Fruit fly (Drosophila melanogaster) whole organism, embryonic: ENCODE results near the gene CG11912.

ENCODE experiments used
- B-H2 ChIP-seq: fragments of 200-800 bp; sonication (Bioruptor generic); optimal IDR thresholded peaks from 2 replicates; lab custom pipeline; 2018; ENCODE audit warnings: missing biosample characterization, mild to moderate bottlenecking, missing genetic modification characterization
- CG12299 ChIP-seq: fragments of 200-800 bp; sonication (Bioruptor generic); optimal IDR thresholded peaks from 2 replicates; lab custom pipeline; 2018; ENCODE audit warnings: missing biosample characterization, mild to moderate bottlenecking, missing genetic modification characterization
- CG14860 ChIP-seq: fragments of 200-800 bp; sonication (Bioruptor generic); IDR thresholded peaks from 3 replicates; pipeline ENCODE4 v1.3.6; 2022; ENCODE audit warnings: missing biosample characterization, missing genetic modification characterization; ENCODE audit not compliant: partially characterized antibody
- CG16779 ChIP-seq: fragments of 200-800 bp; sonication (Bioruptor generic); IDR thresholded peaks from 2 replicates; pipeline ENCODE4 v1.3.6; 2022; ENCODE audit warnings: missing biosample characterization, missing genetic modification characterization
- CG16813 ChIP-seq: fragments of 200-800 bp; sonication (Bioruptor generic); IDR thresholded peaks from 3 replicates; pipeline ENCODE4 v1.3.6; 2022; ENCODE audit warnings: missing biosample characterization, missing genetic modification characterization; ENCODE audit not compliant: partially characterized antibody
- CG17829 ChIP-seq: fragments of 200-800 bp; optimal IDR thresholded peaks from 2 replicates; lab custom pipeline; 2019; ENCODE audit warnings: missing biosample characterization, mild to moderate bottlenecking, missing genetic modification characterization, moderate library complexity
- CG18011 ChIP-seq: fragments of 200-800 bp; sonication (Bioruptor generic); optimal IDR thresholded peaks from 2 replicates; lab custom pipeline; 2017; ENCODE audit warnings: missing biosample characterization, missing genetic modification characterization, mild to moderate bottlenecking, moderate library complexity, missing genotype
- CG18764 ChIP-seq: fragments of 200-800 bp; sonication (Bioruptor generic); optimal IDR thresholded peaks from 3 replicates; lab custom pipeline; 2016; ENCODE audit warnings: missing biosample characterization, missing genetic modification characterization
- CG2120 ChIP-seq: fragments of 200-800 bp; sonication (Bioruptor generic); optimal IDR thresholded peaks from 3 replicates; lab custom pipeline; 2016; ENCODE audit warnings: missing biosample characterization, missing genetic modification characterization
- CG2875 ChIP-seq: fragments of 200-800 bp; sonication (Bioruptor generic); optimal IDR thresholded peaks from 2 replicates; lab custom pipeline; 2017; ENCODE audit warnings: missing biosample characterization, mild to moderate bottlenecking, missing genetic modification characterization, missing genetic modification reagents
- CG31388 ChIP-seq: fragments of 200-800 bp; sonication (Bioruptor generic); optimal IDR thresholded peaks from 2 replicates; lab custom pipeline; 2016; ENCODE audit warnings: missing biosample characterization, missing genetic modification characterization
- CG3847 ChIP-seq: fragments of 200-800 bp; sonication (Bioruptor generic); IDR thresholded peaks from 2 replicates; pipeline ENCODE4 v1.3.6; 2022; ENCODE audit warnings: missing biosample characterization, missing genetic modification characterization
- CG4282 ChIP-seq: fragments of 200-800 bp; sonication (Bioruptor generic); optimal IDR thresholded peaks from 2 replicates; lab custom pipeline; 2016; ENCODE audit warnings: missing biosample characterization, missing genetic modification characterization
- CG4404 ChIP-seq: fragments of 200-800 bp; sonication (Bioruptor generic); IDR thresholded peaks from 2 replicates; pipeline ENCODE4 v1.3.6; 2022; ENCODE audit warnings: missing biosample characterization, missing genetic modification characterization
- CG7357 ChIP-seq: fragments of 200-800 bp; sonication (Bioruptor generic); IDR thresholded peaks from 3 replicates; pipeline ENCODE4 v1.3.6; 2022; ENCODE audit warnings: missing biosample characterization, missing genetic modification characterization
- CG7372 ChIP-seq: fragments of 200-800 bp; sonication (Bioruptor generic); IDR thresholded peaks from 2 replicates; pipeline ENCODE4 v1.3.6; 2022; ENCODE audit warnings: missing biosample characterization, missing genetic modification characterization
- CG7963 ChIP-seq: fragments of 200-800 bp; sonication (Bioruptor generic); IDR thresholded peaks from 3 replicates; pipeline ENCODE4 v1.3.6; 2022; ENCODE audit warnings: missing biosample characterization, missing genetic modification characterization; ENCODE audit not compliant: partially characterized antibody
- CG9727 ChIP-seq: fragments of 200-800 bp; sonication (Bioruptor generic); optimal IDR thresholded peaks from 3 replicates; lab custom pipeline; 2017; ENCODE audit warnings: missing biosample characterization, mild to moderate bottlenecking, missing genetic modification characterization
- CHES-1-like ChIP-seq: fragments of 200-800 bp; sonication (Bioruptor generic); optimal IDR thresholded peaks from 2 replicates; lab custom pipeline; 2016; ENCODE audit warnings: missing biosample characterization, missing genetic modification characterization
- Drgx ChIP-seq: fragments of 200-800 bp; sonication (Bioruptor generic); IDR thresholded peaks from 2 replicates; pipeline ENCODE4 v1.3.6; 2022; ENCODE audit warnings: missing biosample characterization, missing genetic modification characterization
- Elba2 ChIP-seq: fragments of 200-800 bp; sonication (Bioruptor generic); optimal IDR thresholded peaks from 3 replicates; lab custom pipeline; 2016; ENCODE audit warnings: missing biosample characterization, missing genetic modification characterization
- Mes4 ChIP-seq: fragments of 200-800 bp; sonication (Bioruptor generic); optimal IDR thresholded peaks from 2 replicates; lab custom pipeline; 2016; ENCODE audit warnings: missing biosample characterization, missing genetic modification characterization
- Myb ChIP-seq: fragments of 200-800 bp; sonication (Bioruptor generic); optimal IDR thresholded peaks from 2 replicates; lab custom pipeline; 2016; ENCODE audit warnings: missing biosample characterization, missing genetic modification characterization
- PHDP ChIP-seq: fragments of 200-800 bp; sonication (Bioruptor generic); optimal IDR thresholded peaks from 3 replicates; lab custom pipeline; 2018; ENCODE audit warnings: missing biosample characterization, mild to moderate bottlenecking, missing genetic modification characterization, moderate library complexity
- Taf1 ChIP-seq: fragments of 200-800 bp; sonication (Bioruptor generic); IDR thresholded peaks from 2 replicates; pipeline ENCODE4 v1.3.6; 2022; ENCODE audit warnings: missing biosample characterization, missing genetic modification characterization
- Usf ChIP-seq: fragments of 200-800 bp; sonication (Bioruptor generic); optimal IDR thresholded peaks from 2 replicates; lab custom pipeline; 2017; ENCODE audit warnings: missing genotype, missing biosample characterization, missing genetic modification characterization
- Xrp1 ChIP-seq: fragments of 200-800 bp; sonication (Bioruptor generic); IDR thresholded peaks from 2 replicates; pipeline ENCODE4 v1.3.6; 2022; ENCODE audit warnings: missing biosample characterization, missing genetic modification characterization
- amos ChIP-seq: fragments of 200-800 bp; sonication (Bioruptor generic); IDR thresholded peaks from 2 replicates; pipeline ENCODE4 v1.3.6; 2022; ENCODE audit warnings: missing biosample characterization, missing genetic modification characterization; ENCODE audit not compliant: partially characterized antibody
- chif ChIP-seq, 2 experiments: fragments of 200-800 bp; sonication (Bioruptor generic); optimal IDR thresholded peaks; 3 replicates each; lab custom pipeline; 2016; ENCODE audit warnings: missing biosample characterization in 2 of 2, missing genetic modification characterization in 2 of 2
- fru ChIP-seq: fragments of >200 bp; optimal IDR thresholded peaks from 2 replicates; lab custom pipeline; 2017
- hb ChIP-seq: fragments of 200-800 bp; sonication (Bioruptor generic); IDR thresholded peaks from 3 replicates; pipeline ENCODE4 v1.3.6; 2022; ENCODE audit warnings: missing biosample characterization, missing genetic modification characterization; ENCODE audit not compliant: partially characterized antibody
- ken ChIP-seq: fragments of 200-800 bp; sonication (Bioruptor generic); IDR thresholded peaks from 3 replicates; pipeline ENCODE4 v1.3.6; 2022; ENCODE audit warnings: missing biosample characterization, missing genetic modification characterization
- knrl ChIP-seq: fragments of 200-800 bp; sonication (Bioruptor generic); IDR thresholded peaks from 3 replicates; pipeline ENCODE4 v1.3.6; 2022; ENCODE audit warnings: missing biosample characterization, missing genetic modification characterization; ENCODE audit not compliant: partially characterized antibody
- nom ChIP-seq: fragments of 200-800 bp; sonication (Bioruptor generic); optimal IDR thresholded peaks from 2 replicates; lab custom pipeline; 2017; ENCODE audit warnings: missing biosample characterization, missing genetic modification characterization, mild to moderate bottlenecking, moderate library complexity, missing genetic modification reagents
- odd ChIP-seq: fragments of 200-800 bp; sonication (Bioruptor generic); optimal IDR thresholded peaks from 2 replicates; lab custom pipeline; 2017; ENCODE audit warnings: missing biosample characterization, mild to moderate bottlenecking, missing genetic modification characterization
- schlank ChIP-seq: fragments of 200-800 bp; sonication (Bioruptor generic); optimal IDR thresholded peaks from 2 replicates; lab custom pipeline; 2018; ENCODE audit warnings: missing biosample characterization, mild to moderate bottlenecking, missing genetic modification characterization
- sens-2 ChIP-seq: fragments of 200-800 bp; sonication (Bioruptor generic); IDR thresholded peaks from 2 replicates; pipeline ENCODE4 v1.3.6; 2022; ENCODE audit warnings: missing biosample characterization, missing genetic modification characterization
- shn ChIP-seq: fragments of 200-800 bp; sonication (Bioruptor generic); optimal IDR thresholded peaks from 3 replicates; lab custom pipeline; 2016; ENCODE audit warnings: missing biosample characterization, missing genetic modification characterization
- slp2 ChIP-seq: fragments of 200-800 bp; sonication (Bioruptor generic); optimal IDR thresholded peaks from 2 replicates; lab custom pipeline; 2016; ENCODE audit warnings: missing biosample characterization, missing genetic modification characterization
- sna ChIP-seq: fragments of 200-800 bp; sonication (Bioruptor generic); IDR thresholded peaks from 2 replicates; pipeline ENCODE4 v1.3.6; 2022; ENCODE audit warnings: missing biosample characterization, missing genetic modification characterization; ENCODE audit not compliant: partially characterized antibody
- ssp ChIP-seq: fragments of 200-800 bp; sonication (Bioruptor generic); IDR thresholded peaks from 2 replicates; pipeline ENCODE4 v1.3.6; 2022; ENCODE audit warnings: missing biosample characterization, missing genetic modification characterization
- sug ChIP-seq: fragments of 200-800 bp; optimal IDR thresholded peaks from 2 replicates; lab custom pipeline; 2019; ENCODE audit warnings: missing biosample characterization, mild to moderate bottlenecking, missing genetic modification characterization, moderate library complexity
- tin ChIP-seq: fragments of 200-800 bp; sonication (Bioruptor generic); optimal IDR thresholded peaks from 3 replicates; lab custom pipeline; 2016; ENCODE audit warnings: missing biosample characterization, missing genetic modification characterization
- twi ChIP-seq: fragments of 200-800 bp; optimal IDR thresholded peaks from 2 replicates; lab custom pipeline; 2019; ENCODE audit warnings: missing biosample characterization, mild to moderate bottlenecking, missing genetic modification characterization, moderate library complexity
- unc-4 ChIP-seq: fragments of 200-800 bp; sonication (Bioruptor generic); IDR thresholded peaks from 2 replicates; pipeline ENCODE4 v1.3.6; 2022; ENCODE audit warnings: missing biosample characterization, missing genetic modification characterization; ENCODE audit not compliant: partially characterized antibody
- wdn ChIP-seq: fragments of 200-800 bp; sonication (Bioruptor generic); IDR thresholded peaks from 2 replicates; pipeline ENCODE4 v1.3.6; 2022; ENCODE audit warnings: missing biosample characterization, missing genetic modification characterization
- yki ChIP-seq: fragments of >200 bp; optimal IDR thresholded peaks from 3 replicates; lab custom pipeline; 2018
- zen ChIP-seq: fragments of 200-800 bp; sonication (Bioruptor generic); optimal IDR thresholded peaks from 3 replicates; lab custom pipeline; 2018; ENCODE audit warnings: missing biosample characterization, mild to moderate bottlenecking, missing genetic modification characterization, moderate library complexity
- zfh2 ChIP-seq: fragments of 200-800 bp; sonication (Bioruptor generic); optimal IDR thresholded peaks from 2 replicates; lab custom pipeline; 2016; ENCODE audit warnings: missing biosample characterization, missing genetic modification characterization

Gene CG11912

dm6 chr2L:294452-295362 is 24.4 kb downstream of the CG11912 start, which contains the start of the genes U2af38 and Stip1 (continued):
- TF ChIP-seq CG31388 (GFP tag; lab: Kevin White, UChicago) (no peak), CG2875 (GFP tag; lab: Kevin White, UChicago) (no peak), CG14860 (0 out of 3 replicates have a peak, but pooled peaks have one; percentile 27), CG4404 (no peak), Mes4 (GFP tag; lab: Kevin White, UChicago) (no peak), Myb (GFP tag; lab: Kevin White, UChicago) (peak; percentile 6), amos (GFP tag; lab: Robert Waterston, UW) (peak; percentile 69; the same call in 1 of the 2 replicates), Elba2 (GFP tag; lab: Kevin White, UChicago) (no peak), ssp (0 out of 2 replicates have a peak, but pooled peaks have one; percentile 12), CG7963 (GFP tag; lab: Robert Waterston, UW) (no peak; the same call in 2 of the 3 replicates), tin (GFP tag; lab: Kevin White, UChicago) (peak; percentile 31), Taf1 (GFP tag; lab: Robert Waterston, UW) (no peak), sug (tag; lab: Kevin White, UChicago) (peak; percentile 42), CG18011 (GFP tag; lab: Kevin White, UChicago) (no peak), unc-4 (GFP tag; lab: Robert Waterston, UW) (peak; percentile 76), slp2 (GFP tag; lab: Kevin White, UChicago) (no peak), CG7357 (GFP tag; lab: Robert Waterston, UW) (no peak), B-H2 (GFP tag; lab: Kevin White, UChicago) (peak; percentile 80), CG4282 (GFP tag; lab: Kevin White, UChicago) (no peak), sens-2 (GFP tag; lab: Robert Waterston, UW) (no peak), CHES-1-like (GFP tag; lab: Kevin White, UChicago) (no peak), CG18764 (GFP tag; lab: Kevin White, UChicago) (no peak), chif (GFP tag; optimal IDR thresholded peaks at IDR 0.05; lab: Kevin White, UChicago) (no peak), CG17829 (tag; lab: Kevin White, UChicago) (peak; percentile 55), ken (GFP tag; lab: Robert Waterston, UW) (0 out of 3 replicates have a peak, but pooled peaks have one; percentile 34), knrl (GFP tag; lab: Robert Waterston, UW) (peak; percentile 60; the same call in 2 of the 3 replicates), CG3847 (GFP tag; lab: Robert Waterston, UW) (peak; percentile 55), Usf (no peak), Drgx (GFP tag; lab: Robert Waterston, UW) (no peak), CG16813 (GFP tag; lab: Robert Waterston, UW) (peak; percentile 70), wdn (GFP tag; lab: Robert Waterston, UW) (no peak), yki (lab: Kevin White, UChicago) (no peak), PHDP (tag; lab: Kevin White, UChicago) (no peak), twi (tag; lab: Kevin White, UChicago) (peak; percentile 17), shn (GFP tag; lab: Kevin White, UChicago) (no peak), CG7372 (no peak), hb (GFP tag; lab: Robert Waterston, UW) (no peak), nom (GFP tag; lab: Kevin White, UChicago) (peak; percentile 26), schlank (no peak), CG12299 (tag; lab: Kevin White, UChicago) (no peak), zfh2 (GFP tag; lab: Kevin White, UChicago) (peak; percentile 6), Xrp1 (no peak), CG9727 (no peak), odd (GFP tag; lab: Kevin White, UChicago) (no peak), zen (tag; lab: Kevin White, UChicago) (no peak), fru (lab: Kevin White, UChicago) (no peak), CG16779 (no peak), sna (peak; percentile 54; the same call in 1 of the 2 replicates), CG2120 (GFP tag; lab: Kevin White, UChicago) (peak; percentile 54)
